Fruit fly (Drosophila melanogaster) whole organism, embryonic: Measurements from ENCODE around the gene CG9518.
A peak's percentile ranks its signal among the peaks of the same experiment; 100 is the strongest.

ENCODE experiments used
- Ada2b ChIP-seq: fragments of 200-800 bp; sonication (Bioruptor generic); IDR thresholded peaks from 2 replicates; pipeline ENCODE4 v1.3.6; 2022; ENCODE audit warnings: missing biosample characterization, missing genetic modification characterization
- Adf1 ChIP-seq: fragments of 200-800 bp; sonication (Bioruptor generic); IDR thresholded peaks from 2 replicates; pipeline ENCODE4 v1.3.6; 2022; ENCODE audit warnings: missing biosample characterization, missing genetic modification characterization
- CG10565 ChIP-seq: fragments of 200-800 bp; sonication (Bioruptor generic); optimal IDR thresholded peaks from 3 replicates; lab custom pipeline; 2016; ENCODE audit warnings: missing biosample characterization, mild to moderate bottlenecking, missing genetic modification characterization
- CG10979 ChIP-seq: fragments of 200-800 bp; sonication (Bioruptor generic); optimal IDR thresholded peaks from 2 replicates; lab custom pipeline; 2018; ENCODE audit warnings: missing biosample characterization, mild to moderate bottlenecking, missing genetic modification characterization, moderate library complexity
- CG11456 ChIP-seq: fragments of 200-800 bp; sonication (Bioruptor generic); IDR thresholded peaks from 3 replicates; pipeline ENCODE4 v1.3.6; 2022; ENCODE audit warnings: missing biosample characterization, missing genetic modification characterization
- CG12769 ChIP-seq: fragments of 200-800 bp; sonication (Bioruptor generic); optimal IDR thresholded peaks from 2 replicates; lab custom pipeline; 2019; ENCODE audit warnings: missing biosample characterization, mild to moderate bottlenecking, missing genetic modification characterization, moderate library complexity
- CG14860 ChIP-seq: fragments of 200-800 bp; sonication (Bioruptor generic); IDR thresholded peaks from 3 replicates; pipeline ENCODE4 v1.3.6; 2022; ENCODE audit warnings: missing biosample characterization, missing genetic modification characterization; ENCODE audit not compliant: partially characterized antibody
- CG15601 ChIP-seq: fragments of 200-800 bp; sonication (Bioruptor generic); optimal IDR thresholded peaks from 3 replicates; lab custom pipeline; 2019; ENCODE audit warnings: missing biosample characterization, mild to moderate bottlenecking, missing genetic modification characterization, moderate library complexity
- CG17912 ChIP-seq: fragments of 200-800 bp; sonication (Bioruptor generic); optimal IDR thresholded peaks from 2 replicates; lab custom pipeline; 2018; ENCODE audit warnings: missing biosample characterization, mild to moderate bottlenecking, missing genetic modification characterization
- CG2889 ChIP-seq: fragments of 200-800 bp; sonication (Bioruptor generic); IDR thresholded peaks from 3 replicates; pipeline ENCODE4 v1.3.6; 2022; ENCODE audit warnings: missing biosample characterization, missing genetic modification characterization
- CG4854 ChIP-seq: fragments of 200-800 bp; sonication (Bioruptor generic); optimal IDR thresholded peaks from 2 replicates; lab custom pipeline; 2016; ENCODE audit warnings: missing biosample characterization, missing genetic modification characterization, inconsistent platforms
- CG7839 ChIP-seq: fragments of 200-800 bp; sonication (Bioruptor generic); optimal IDR thresholded peaks from 3 replicates; lab custom pipeline; 2018; ENCODE audit warnings: missing biosample characterization, mild to moderate bottlenecking, missing genetic modification characterization, moderate library complexity
- CG9437 ChIP-seq: fragments of 200-800 bp; sonication (Bioruptor generic); optimal IDR thresholded peaks from 2 replicates; lab custom pipeline; 2018; ENCODE audit warnings: missing biosample characterization, mild to moderate bottlenecking, missing genetic modification characterization
- CG9817 ChIP-seq: fragments of 200-800 bp; sonication (Bioruptor generic); optimal IDR thresholded peaks from 2 replicates; lab custom pipeline; 2018; ENCODE audit warnings: missing biosample characterization, mild to moderate bottlenecking, missing genetic modification characterization, moderate library complexity
- D19B ChIP-seq: fragments of 200-800 bp; sonication (Bioruptor generic); optimal IDR thresholded peaks from 2 replicates; lab custom pipeline; 2017; ENCODE audit warnings: missing biosample characterization, mild to moderate bottlenecking, missing genetic modification characterization
- Elba2 ChIP-seq: fragments of 200-800 bp; sonication (Bioruptor generic); optimal IDR thresholded peaks from 3 replicates; lab custom pipeline; 2016; ENCODE audit warnings: missing biosample characterization, missing genetic modification characterization
- Fer1 ChIP-seq: fragments of 200-800 bp; sonication (Bioruptor generic); optimal IDR thresholded peaks from 2 replicates; lab custom pipeline; 2017; ENCODE audit warnings: missing biosample characterization, mild to moderate bottlenecking, missing genetic modification characterization
- H15 ChIP-seq: fragments of 200-800 bp; sonication (Bioruptor generic); IDR thresholded peaks from 3 replicates; pipeline ENCODE4 v1.3.6; 2022; ENCODE audit warnings: missing biosample characterization, missing genetic modification characterization
- Med ChIP-seq: fragments of 200-800 bp; sonication (Bioruptor generic); peaks from one replicate; lab custom pipeline; 2016; ENCODE audit warnings: missing biosample characterization, missing genetic modification characterization, mild to moderate bottlenecking, inconsistent platforms, moderate library complexity
- Meics ChIP-seq: fragments of 200-800 bp; sonication (Bioruptor generic); optimal IDR thresholded peaks from 2 replicates; lab custom pipeline; 2017; ENCODE audit warnings: missing biosample characterization, mild to moderate bottlenecking, missing genetic modification characterization
- Oli ChIP-seq: fragments of 200-800 bp; sonication (Bioruptor generic); optimal IDR thresholded peaks from 2 replicates; lab custom pipeline; 2018; ENCODE audit warnings: missing biosample characterization, mild to moderate bottlenecking, missing genetic modification characterization, moderate library complexity
- PHDP ChIP-seq: fragments of 200-800 bp; sonication (Bioruptor generic); optimal IDR thresholded peaks from 3 replicates; lab custom pipeline; 2018; ENCODE audit warnings: missing biosample characterization, mild to moderate bottlenecking, missing genetic modification characterization, moderate library complexity
- Rfx ChIP-seq: fragments of 200-800 bp; sonication (Bioruptor generic); IDR thresholded peaks from 2 replicates; pipeline ENCODE4 v1.3.6; 2022; ENCODE audit warnings: missing biosample characterization, missing genetic modification characterization
- Sry-β ChIP-seq: fragments of 200-800 bp; sonication (Bioruptor generic); optimal IDR thresholded peaks from 2 replicates; lab custom pipeline; 2018; ENCODE audit warnings: missing biosample characterization, mild to moderate bottlenecking, missing genetic modification characterization, moderate library complexity
- TFAM ChIP-seq: fragments of 200-800 bp; sonication (Bioruptor generic); optimal IDR thresholded peaks from 2 replicates; lab custom pipeline; 2017; ENCODE audit warnings: missing biosample characterization, missing genetic modification characterization, inconsistent platforms
- Xrp1 ChIP-seq: fragments of 200-800 bp; sonication (Bioruptor generic); IDR thresholded peaks from 2 replicates; pipeline ENCODE4 v1.3.6; 2022; ENCODE audit warnings: missing biosample characterization, missing genetic modification characterization
- ara ChIP-seq: fragments of 200-800 bp; sonication (Bioruptor generic); IDR thresholded peaks from 2 replicates; pipeline ENCODE4 v1.3.6; 2022; ENCODE audit warnings: missing biosample characterization, missing genetic modification characterization
- cato ChIP-seq: fragments of 200-800 bp; sonication (Bioruptor generic); optimal IDR thresholded peaks from 2 replicates; lab custom pipeline; 2016; ENCODE audit warnings: missing biosample characterization, missing genetic modification characterization, borderline replicate concordance
- chm ChIP-seq: fragments of 200-800 bp; sonication (Bioruptor generic); IDR thresholded peaks from 2 replicates; pipeline ENCODE4 v1.3.6; 2022; ENCODE audit warnings: missing biosample characterization, missing genetic modification characterization
- dmrt11E ChIP-seq: fragments of 200-800 bp; sonication (Bioruptor generic); optimal IDR thresholded peaks from 3 replicates; lab custom pipeline; 2018; ENCODE audit warnings: missing biosample characterization, mild to moderate bottlenecking, missing genetic modification characterization, moderate library complexity
- fd64A ChIP-seq: fragments of 200-800 bp; sonication (Bioruptor generic); optimal IDR thresholded peaks from 3 replicates; lab custom pipeline; 2018; ENCODE audit warnings: missing biosample characterization, mild to moderate bottlenecking, missing genetic modification characterization
- fd96Cb ChIP-seq: fragments of 200-800 bp; sonication (Bioruptor generic); optimal IDR thresholded peaks from 2 replicates; lab custom pipeline; 2018; ENCODE audit warnings: missing biosample characterization, mild to moderate bottlenecking, missing genetic modification characterization, moderate library complexity
- jing ChIP-seq: fragments of 200-800 bp; sonication (Bioruptor generic); optimal IDR thresholded peaks from 2 replicates; lab custom pipeline; 2018; ENCODE audit warnings: missing biosample characterization, mild to moderate bottlenecking, missing genetic modification characterization
- pan ChIP-seq, 4 experiments: fragments of >200 bp in 3 of 4; fragments of 200-800 bp in 1 of 4; sonication (Bioruptor generic) in 1 of 4; optimal IDR thresholded peaks in 3 of 4; IDR thresholded peaks in 1 of 4; 2 replicates each; pipeline versions ENCODE4 v1.3.6 to Lab custom; 2017 to 2022; ENCODE audit warnings: missing biosample characterization in 2 of 4, missing genetic modification characterization in 2 of 4, mixed read lengths in 1 of 4
- pnt ChIP-seq: fragments of 200-800 bp; sonication (Bioruptor generic); optimal IDR thresholded peaks from 3 replicates; lab custom pipeline; 2016; ENCODE audit warnings: missing biosample characterization, missing genetic modification characterization
- psq ChIP-seq: fragments of 200-800 bp; sonication (Bioruptor generic); optimal IDR thresholded peaks from 2 replicates; lab custom pipeline; 2017; ENCODE audit warnings: missing biosample characterization, missing genetic modification characterization
- sr ChIP-seq: fragments of 200-800 bp; sonication (Bioruptor generic); IDR thresholded peaks from 3 replicates; pipeline ENCODE4 v1.3.6; 2022; ENCODE audit warnings: missing biosample characterization, missing genetic modification characterization
- zen ChIP-seq: fragments of 200-800 bp; sonication (Bioruptor generic); optimal IDR thresholded peaks from 3 replicates; lab custom pipeline; 2018; ENCODE audit warnings: missing biosample characterization, mild to moderate bottlenecking, missing genetic modification characterization, moderate library complexity

CG9518 gene

DNA sequence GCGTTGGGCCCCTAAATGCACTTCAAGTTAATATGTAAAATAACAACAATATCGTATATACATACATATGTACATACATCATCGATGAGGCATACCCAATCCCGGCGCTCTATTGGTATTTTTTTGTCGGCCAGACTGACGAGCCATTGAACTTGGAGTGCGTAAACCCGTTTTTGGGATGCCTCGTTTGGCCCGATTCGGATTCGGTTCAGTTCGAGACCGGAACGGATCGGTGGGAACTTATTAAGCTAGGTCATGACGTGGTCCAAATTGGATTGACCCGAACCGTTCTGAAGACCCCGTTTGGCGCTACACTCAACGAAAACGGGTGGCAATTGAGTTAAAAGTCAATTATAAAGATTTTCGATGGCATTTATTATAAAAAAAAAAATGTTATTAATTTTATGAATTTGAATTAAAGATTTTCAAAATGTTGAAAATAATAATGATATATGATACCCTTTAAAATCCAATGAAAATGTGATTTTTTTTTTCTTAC is 24.8 kb downstream of the CG9518 start (continued):
- TF ChIP-seq TFAM (GFP tag; lab: Kevin White, UChicago) (no peak), CG12769 (tag; lab: Kevin White, UChicago) (peak; percentile 69), CG10565 (GFP tag; lab: Kevin White, UChicago) (no peak), CG7839 (tag; lab: Kevin White, UChicago) (peak; percentile 29), Oli (tag; lab: Kevin White, UChicago) (peak; percentile 13), CG17912 (GFP tag; lab: Kevin White, UChicago) (no peak), pan (optimal IDR thresholded peaks at IDR 0.05; lab: Kevin White, UChicago) (no peak), pan (GFP tag; optimal IDR thresholded peaks at IDR 0.05 in 1 of 2, IDR thresholded peaks at IDR 0.05 in 1 of 2) (no peak), chm (GFP tag; lab: Robert Waterston, UW) (no peak), cato (GFP tag; lab: Kevin White, UChicago) (no peak), H15 (GFP tag; lab: Robert Waterston, UW) (no peak), fd96Cb (peak; percentile 13), Xrp1 (no peak), Adf1 (no peak), Med (GFP tag; lab: Kevin White, UChicago) (peak; percentile 51), psq (GFP tag; lab: Kevin White, UChicago) (no peak), CG15601 (tag; lab: Kevin White, UChicago) (peak; percentile 37), PHDP (tag; lab: Kevin White, UChicago) (peak; percentile 31), Fer1 (GFP tag; lab: Kevin White, UChicago) (no peak), dmrt11E (peak; percentile 49), CG9817 (no peak), Ada2b (no peak), pnt (no peak), zen (tag; lab: Kevin White, UChicago) (no peak), CG10979 (peak; percentile 68), jing (GFP tag; lab: Kevin White, UChicago) (no peak), fd64A (GFP tag; lab: Kevin White, UChicago) (no peak), sr (no peak), CG14860 (no peak), Sry-β (no peak), ara (GFP tag; lab: Robert Waterston, UW) (no peak), Elba2 (GFP tag; lab: Kevin White, UChicago) (no peak), CG11456 (GFP tag; lab: Robert Waterston, UW) (no peak), CG9437 (GFP tag; lab: Kevin White, UChicago) (no peak)

dm6 chrX:14844657-14845056 is 26.3 kb downstream of the CG9518 start, which contains the start of gene CG12539:
CG12539 (minus strand) TSS chrX:14844757.
- TF ChIP-seq D19B (GFP tag; lab: Kevin White, UChicago) = peak; percentile 28
- no peak for TF ChIP-seq Meics
- no peak for TF ChIP-seq CG4854 (GFP tag; lab: Kevin White, UChicago)
- no peak for TF ChIP-seq Rfx (GFP tag; lab: Robert Waterston, UW)
- TF ChIP-seq CG2889 = no peak
